Fruit fly (Drosophila melanogaster): ENCODE results near the gene CG46306.
A peak's percentile ranks its signal among the peaks of the same experiment; 100 is the strongest.

CG46306 gene

DNA sequence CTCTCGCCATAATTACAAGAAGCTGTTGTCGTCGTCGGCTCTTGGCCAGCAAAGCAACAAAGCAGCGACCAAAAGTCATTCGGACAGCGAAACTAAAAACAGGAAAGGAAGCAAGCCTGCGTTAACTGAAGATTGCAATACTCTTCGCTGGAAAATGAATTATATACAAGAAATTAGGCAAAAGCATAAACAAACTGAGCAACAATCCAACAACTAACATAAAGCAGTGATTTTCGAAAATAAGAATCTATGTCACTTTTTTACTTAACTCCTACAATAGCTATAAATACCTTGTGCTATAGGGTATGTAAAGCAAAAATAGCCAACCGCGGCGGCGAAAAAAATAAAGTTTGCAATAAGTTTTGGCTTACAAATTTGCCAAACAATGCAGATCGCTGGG is 36.5 kb upstream of the CG46306 start (continued):
- TF ChIP-seq dsx (GFP tag; optimal IDR thresholded peaks at IDR 0.05; ENCODE audit: poor library complexity, severe bottlenecking) (peak; percentile 84), CG9139 (GFP tag; optimal IDR thresholded peaks at IDR 0.05) (peak; percentile 52), Hr39 (GFP tag; optimal IDR thresholded peaks at IDR 0.05) (peak; percentile 69), Ets21C (GFP tag; optimal IDR thresholded peaks at IDR 0.05) (peak; percentile 39), pdm3 (GFP tag; optimal IDR thresholded peaks at IDR 0.05) (peak; percentile 86), svp (GFP tag) (peak; percentile 72), CG11902 (GFP tag; optimal IDR thresholded peaks at IDR 0.05) (peak; percentile 53), Sox14 (GFP tag; optimal IDR thresholded peaks at IDR 0.05) (peak; percentile 82), CG10669 (GFP tag; optimal IDR thresholded peaks at IDR 0.05) (peak; percentile 78), ss (GFP tag; optimal IDR thresholded peaks at IDR 0.05) (peak; percentile 69 to 73), CG34406 (GFP tag; optimal IDR thresholded peaks at IDR 0.05) (peak; percentile 73), CG6163 (GFP tag; IDR thresholded peaks at IDR 0.05) (peak; percentile 83), CG8119 (GFP tag; IDR thresholded peaks at IDR 0.05) (peak; percentile 87), Sox15 (GFP tag; optimal IDR thresholded peaks at IDR 0.05) (peak; percentile 58)

dm6 chrX:16867622-16868021 is 32.3 kb upstream of the CG46306 start:
- TF ChIP-seq Hr4 (GFP tag; optimal IDR thresholded peaks at IDR 0.05) (peak; percentile 29), CG8119 (GFP tag; IDR thresholded peaks at IDR 0.05) (peak; percentile 39; the same call in 1 of the 3 replicates), CG15336 (GFP tag; IDR thresholded peaks at IDR 0.05) (0 out of 2 replicates have a peak, but pooled peaks have one; percentile 33), Gug (GFP tag; IDR thresholded peaks at IDR 0.05) (no peak), CG32006 (GFP tag; optimal IDR thresholded peaks at IDR 0.05) (peak; percentile 19), cyc (GFP tag; optimal IDR thresholded peaks at IDR 0.05) (no peak), Eip78C (GFP tag) (peak; percentile 49)

dm6 chrX:16859732-16860131 is 24.4 kb upstream of the CG46306 start:
- no peak for TF ChIP-seq Hr38 (GFP tag; optimal IDR thresholded peaks at IDR 0.05)
- no peak for TF ChIP-seq CG6792 (GFP tag; optimal IDR thresholded peaks at IDR 0.05)
- no peak for TF ChIP-seq CG1621 (tag; optimal IDR thresholded peaks at IDR 0.05)
- peak; percentile 39 for TF ChIP-seq CG8632 (GFP tag; optimal IDR thresholded peaks at IDR 0.05)
- TF ChIP-seq Blimp-1 (GFP tag; optimal IDR thresholded peaks at IDR 0.05) = no peak
- no peak for TF ChIP-seq CG9139 (GFP tag; optimal IDR thresholded peaks at IDR 0.05)
- peak; percentile 46 for TF ChIP-seq CG4318 (GFP tag; optimal IDR thresholded peaks at IDR 0.05)
- TF ChIP-seq Eip75B (GFP tag; optimal IDR thresholded peaks at IDR 0.05) = no peak
- TF ChIP-seq CG6163 (GFP tag; IDR thresholded peaks at IDR 0.05) = no peak
- TF ChIP-seq Gug (GFP tag; IDR thresholded peaks at IDR 0.05) = no peak
- no peak for TF ChIP-seq fkh (GFP tag; optimal IDR thresholded peaks at IDR 0.05)
- TF ChIP-seq pdm3 (GFP tag; optimal IDR thresholded peaks at IDR 0.05) = peak; percentile 27
- TF ChIP-seq CG3919 (GFP tag; optimal IDR thresholded peaks at IDR 0.05) = peak; percentile 6
- no peak; the same call in 2 of the 3 replicates for TF ChIP-seq eg (GFP tag; IDR thresholded peaks at IDR 0.05)
- no peak for TF ChIP-seq CG6854 (GFP tag; optimal IDR thresholded peaks at IDR 0.05)
- peak; percentile 20 for TF ChIP-seq acj6 (GFP tag; optimal IDR thresholded peaks at IDR 0.05)
- TF ChIP-seq achi (GFP tag; optimal IDR thresholded peaks at IDR 0.05) = no peak
- TF ChIP-seq CG6808 (GFP tag; optimal IDR thresholded peaks at IDR 0.05) = no peak
- TF ChIP-seq CG34406 (GFP tag; optimal IDR thresholded peaks at IDR 0.05) = peak; percentile 24
- TF ChIP-seq esn (GFP tag; optimal IDR thresholded peaks at IDR 0.05) = peak; percentile 12
- TF ChIP-seq CG31627 (GFP tag; optimal IDR thresholded peaks at IDR 0.05) = no peak
- TF ChIP-seq fd59A (GFP tag; optimal IDR thresholded peaks at IDR 0.05) = no peak
- no peak for TF ChIP-seq spab (GFP tag; optimal IDR thresholded peaks at IDR 0.05)
- TF ChIP-seq cyc (GFP tag; optimal IDR thresholded peaks at IDR 0.05) = no peak
- TF ChIP-seq topi (GFP tag; optimal IDR thresholded peaks at IDR 0.05) = no peak
- peak; percentile 21 for TF ChIP-seq net (GFP tag; optimal IDR thresholded peaks at IDR 0.05)
- no peak for TF ChIP-seq Sox15 (GFP tag; optimal IDR thresholded peaks at IDR 0.05)
- no peak for TF ChIP-seq ss (GFP tag; optimal IDR thresholded peaks at IDR 0.05)
- TF ChIP-seq CG11762 (GFP tag; optimal IDR thresholded peaks at IDR 0.05; ENCODE audit: insufficient read depth) = no peak
- peak in 1 of 2 experiments; percentile 44 for TF ChIP-seq salr (GFP tag; optimal IDR thresholded peaks at IDR 0.05)
- no peak for TF ChIP-seq CG3032 (tag; optimal IDR thresholded peaks at IDR 0.05)
- TF ChIP-seq Lpt (GFP tag; optimal IDR thresholded peaks at IDR 0.05) = no peak
- no peak for TF ChIP-seq dsx (GFP tag; optimal IDR thresholded peaks at IDR 0.05; ENCODE audit: poor library complexity, severe bottlenecking)
- TF ChIP-seq CG10669 (GFP tag; optimal IDR thresholded peaks at IDR 0.05) = no peak
- no peak for TF ChIP-seq Eip93F (GFP tag; optimal IDR thresholded peaks at IDR 0.05)
- TF ChIP-seq CG32006 (GFP tag; optimal IDR thresholded peaks at IDR 0.05) = peak; percentile 67
- peak; percentile 26 for TF ChIP-seq OdsH (GFP tag; optimal IDR thresholded peaks at IDR 0.05)
- no peak for TF ChIP-seq Smox (GFP tag; optimal IDR thresholded peaks at IDR 0.05)
